Worm (Caenorhabditis elegans) whole organism, early embryonic: ENCODE data around the gene F19B2.5.

Source experiments
- F13C5.2 ChIP-seq: sonication (generic microtip); optimal IDR thresholded peaks from 2 replicates; lab custom pipeline; 2017; ENCODE audit warnings: mild to moderate bottlenecking, missing genetic modification characterization, inconsistent platforms, missing compliant biosample characterization
- aly-1 ChIP-seq: sonication (generic microtip); optimal IDR thresholded peaks from 2 replicates; lab custom pipeline; 2016; ENCODE audit warnings: missing genetic modification characterization, missing compliant biosample characterization
- ama-1 ChIP-seq: fragments of 150-350 bp; optimal IDR thresholded peaks from 2 replicates; lab custom pipeline; 2014
- flt-1 ChIP-seq: fragments of 200-800 bp; sonication (Bioruptor generic); IDR thresholded peaks from 2 replicates; pipeline ENCODE4 v1.3.6; 2022; ENCODE audit warnings: missing genetic modification characterization, missing compliant biosample characterization
- hmbx-1 ChIP-seq: sonication (generic microtip); optimal IDR thresholded peaks from 2 replicates; lab custom pipeline; 2016; ENCODE audit warnings: mild to moderate bottlenecking, missing genetic modification characterization, missing compliant biosample characterization
- pes-1 ChIP-seq: fragments of 200-800 bp; sonication (Bioruptor generic); IDR thresholded peaks from 2 replicates; pipeline ENCODE4 v1.3.6; 2022; ENCODE audit warnings: missing genetic modification reagents, missing genetic modification characterization, missing compliant biosample characterization
- sea-1 ChIP-seq: fragments of 200-800 bp; sonication (Bioruptor generic); conservative IDR thresholded peaks from 2 replicates; pipeline ENCODE4 v1.3.6; 2022; ENCODE audit warnings: missing genetic modification characterization, missing compliant biosample characterization
- tbx-11 ChIP-seq: fragments of 200-800 bp; sonication (Bioruptor generic); IDR thresholded peaks from 2 replicates; pipeline ENCODE4 v1.3.6; 2022; ENCODE audit warnings: missing genetic modification characterization, missing compliant biosample characterization
- tbx-37 ChIP-seq: fragments of 200-800 bp; sonication (Bioruptor generic); conservative IDR thresholded peaks from 2 replicates; pipeline ENCODE4 v1.3.6; 2022; ENCODE audit warnings: missing genetic modification reagents, missing genetic modification characterization, missing compliant biosample characterization
- tra-4 ChIP-seq: sonication (generic microtip); optimal IDR thresholded peaks from 2 replicates; lab custom pipeline; 2017; ENCODE audit warnings: missing genetic modification characterization, missing compliant biosample characterization

- no peak for TF ChIP-seq tbx-37 (GFP tag; lab: Robert Waterston, UW)
- no peak for TF ChIP-seq pes-1 (GFP tag; lab: Robert Waterston, UW)
- TF ChIP-seq ama-1: no peak
- TF ChIP-seq sea-1 (GFP tag; lab: Robert Waterston, UW): no peak
- TF ChIP-seq hmbx-1: no peak
- no peak for TF ChIP-seq F13C5.2
- TF ChIP-seq aly-1 (tag; lab: Kevin White, UChicago): no peak
- TF ChIP-seq flt-1 (GFP tag; lab: Robert Waterston, UW): no peak
- TF ChIP-seq tra-4 (tag; lab: Kevin White, UChicago): no peak
- no peak for TF ChIP-seq tbx-11 (GFP tag; lab: Robert Waterston, UW)
These were observed 8.0 kb upstream of the F19B2.5 start, which contains the start of gene srw-39 for ce11 chrV:20171941-20172340.
